Fruit fly (Drosophila melanogaster) whole organism, prepupa: ENCODE measurements around the gene CG11106.

Experiments used
- Blimp-1 ChIP-seq: fragments of 200-800 bp; sonication (Bioruptor generic); optimal IDR thresholded peaks from 3 replicates; lab custom pipeline; 2017; ENCODE audit warnings: missing biosample characterization, missing genetic modification characterization, mild to moderate bottlenecking, moderate library complexity, missing genetic modification reagents
- CG11762 ChIP-seq: fragments of 200-800 bp; sonication (Bioruptor generic); optimal IDR thresholded peaks from 3 replicates; lab custom pipeline; 2016; ENCODE audit warnings: missing biosample characterization, missing genetic modification characterization; ENCODE audit not compliant: insufficient read depth
- CG11902 ChIP-seq: fragments of 200-800 bp; sonication (Bioruptor generic); optimal IDR thresholded peaks from 3 replicates; lab custom pipeline; 2016; ENCODE audit warnings: missing biosample characterization, missing genetic modification characterization
- CG1621 ChIP-seq: fragments of 200-800 bp; sonication (Bioruptor generic); optimal IDR thresholded peaks from 3 replicates; lab custom pipeline; 2018; ENCODE audit warnings: missing biosample characterization, mild to moderate bottlenecking, missing genetic modification characterization
- CG16779 ChIP-seq: fragments of 200-800 bp; sonication (Bioruptor generic); optimal IDR thresholded peaks from 3 replicates; lab custom pipeline; 2017; ENCODE audit warnings: missing biosample characterization, mild to moderate bottlenecking, missing genetic modification characterization
- CG34406 ChIP-seq: fragments of 200-800 bp; sonication (Bioruptor generic); optimal IDR thresholded peaks from 3 replicates; lab custom pipeline; 2016; ENCODE audit warnings: missing biosample characterization, missing genetic modification characterization
- CG3919 ChIP-seq: fragments of 200-800 bp; sonication (Bioruptor generic); optimal IDR thresholded peaks from 3 replicates; lab custom pipeline; 2016; ENCODE audit warnings: missing biosample characterization, missing genetic modification characterization
- CG4318 ChIP-seq: fragments of 200-800 bp; sonication (Bioruptor generic); optimal IDR thresholded peaks from 3 replicates; lab custom pipeline; 2017; ENCODE audit warnings: missing biosample characterization, mild to moderate bottlenecking, missing genetic modification characterization
- CG6163 ChIP-seq: fragments of 200-800 bp; sonication (Bioruptor generic); IDR thresholded peaks from 3 replicates; pipeline ENCODE4 v1.3.6; 2022; ENCODE audit warnings: missing biosample characterization, missing genetic modification characterization
- CG6792 ChIP-seq: fragments of 200-800 bp; sonication (Bioruptor generic); optimal IDR thresholded peaks from 3 replicates; lab custom pipeline; 2016; ENCODE audit warnings: missing biosample characterization, missing genetic modification characterization
- CG6808 ChIP-seq: fragments of 200-800 bp; sonication (Bioruptor generic); optimal IDR thresholded peaks from 3 replicates; lab custom pipeline; 2017; ENCODE audit warnings: missing biosample characterization, missing genetic modification characterization, mild to moderate bottlenecking, moderate library complexity, missing genetic modification reagents
- CG8319 ChIP-seq: fragments of 200-800 bp; sonication (Bioruptor generic); optimal IDR thresholded peaks from 3 replicates; lab custom pipeline; 2016; ENCODE audit warnings: missing biosample characterization, missing genetic modification characterization
- CG9139 ChIP-seq: fragments of 200-800 bp; sonication (Bioruptor generic); optimal IDR thresholded peaks from 3 replicates; lab custom pipeline; 2017; ENCODE audit warnings: missing biosample characterization, mild to moderate bottlenecking, missing genetic modification characterization
- Eip75B ChIP-seq: fragments of 200-800 bp; sonication (Bioruptor generic); optimal IDR thresholded peaks from 3 replicates; lab custom pipeline; 2016; ENCODE audit warnings: missing biosample characterization, missing genetic modification characterization
- Eip93F ChIP-seq: fragments of 200-800 bp; sonication (Bioruptor generic); optimal IDR thresholded peaks from 2 replicates; lab custom pipeline; 2016; ENCODE audit warnings: missing biosample characterization, mild to moderate bottlenecking, missing genetic modification characterization
- Ets21C ChIP-seq: fragments of 200-800 bp; sonication (Bioruptor generic); optimal IDR thresholded peaks from 3 replicates; lab custom pipeline; 2016; ENCODE audit warnings: missing biosample characterization, missing genetic modification characterization
- Ets96B ChIP-seq: fragments of 200-800 bp; optimal IDR thresholded peaks from 2 replicates; lab custom pipeline; 2019; ENCODE audit warnings: missing biosample characterization, mild to moderate bottlenecking, missing genetic modification characterization, moderate library complexity
- Gug ChIP-seq: fragments of 200-800 bp; sonication (Bioruptor generic); IDR thresholded peaks from 2 replicates; pipeline ENCODE4 v1.3.6; 2022; ENCODE audit warnings: missing biosample characterization, missing genetic modification characterization
- Hr38 ChIP-seq: sonication (Bioruptor generic); optimal IDR thresholded peaks from 2 replicates; lab custom pipeline; 2016; ENCODE audit warnings: missing biosample characterization, missing genetic modification characterization
- Lpt ChIP-seq: fragments of 200-800 bp; sonication (Bioruptor generic); optimal IDR thresholded peaks from 3 replicates; lab custom pipeline; 2016; ENCODE audit warnings: missing biosample characterization, missing genetic modification characterization
- OdsH ChIP-seq: fragments of 200-800 bp; sonication (Bioruptor generic); optimal IDR thresholded peaks from 3 replicates; lab custom pipeline; 2016; ENCODE audit warnings: missing biosample characterization, missing genetic modification characterization
- Sox102F ChIP-seq: fragments of 200-800 bp; sonication (Bioruptor generic); optimal IDR thresholded peaks from 2 replicates; lab custom pipeline; 2016; ENCODE audit warnings: missing biosample characterization, mild to moderate bottlenecking, missing genetic modification characterization
- Sox15 ChIP-seq: fragments of 200-800 bp; sonication (Bioruptor generic); optimal IDR thresholded peaks from 3 replicates; lab custom pipeline; 2016; ENCODE audit warnings: missing biosample characterization, missing genetic modification characterization
- achi ChIP-seq: fragments of 200-800 bp; sonication (Bioruptor generic); optimal IDR thresholded peaks from 3 replicates; lab custom pipeline; 2016; ENCODE audit warnings: missing biosample characterization, missing genetic modification characterization
- acj6 ChIP-seq: fragments of 200-800 bp; sonication (Bioruptor generic); optimal IDR thresholded peaks from 3 replicates; lab custom pipeline; 2016; ENCODE audit warnings: missing biosample characterization, missing genetic modification characterization
- dac ChIP-seq: fragments of 200-800 bp; sonication (Bioruptor generic); optimal IDR thresholded peaks from 2 replicates; lab custom pipeline; 2017; ENCODE audit warnings: missing biosample characterization, mild to moderate bottlenecking, missing genetic modification characterization
- eg ChIP-seq: fragments of 200-800 bp; sonication (Bioruptor generic); IDR thresholded peaks from 3 replicates; pipeline ENCODE4 v1.3.6; 2022; ENCODE audit warnings: missing biosample characterization, missing genetic modification characterization
- fd59A ChIP-seq: fragments of 200-800 bp; sonication (Bioruptor generic); optimal IDR thresholded peaks from 2 replicates; lab custom pipeline; 2017; ENCODE audit warnings: missing biosample characterization, mild to moderate bottlenecking, missing genetic modification characterization, missing genetic modification reagents
- fd85E ChIP-seq: fragments of 200-800 bp; sonication (Bioruptor generic); optimal IDR thresholded peaks from 3 replicates; lab custom pipeline; 2016; ENCODE audit warnings: missing biosample characterization, missing genetic modification characterization
- fkh ChIP-seq: fragments of 200-800 bp; sonication (Bioruptor generic); optimal IDR thresholded peaks from 3 replicates; lab custom pipeline; 2017; ENCODE audit warnings: missing biosample characterization, mild to moderate bottlenecking, missing genetic modification characterization, moderate library complexity
- lz ChIP-seq: fragments of 200-800 bp; sonication (Bioruptor generic); optimal IDR thresholded peaks from 3 replicates; lab custom pipeline; 2016; ENCODE audit warnings: missing biosample characterization, missing genetic modification characterization
- net ChIP-seq: fragments of 200-800 bp; sonication (Bioruptor generic); optimal IDR thresholded peaks from 3 replicates; lab custom pipeline; 2016; ENCODE audit warnings: missing biosample characterization, missing genetic modification characterization
- pdm3 ChIP-seq: fragments of 200-800 bp; sonication (Bioruptor generic); optimal IDR thresholded peaks from 3 replicates; lab custom pipeline; 2016; ENCODE audit warnings: missing biosample characterization, missing genetic modification characterization
- ss ChIP-seq, 2 experiments: fragments of 200-800 bp; sonication (Bioruptor generic); optimal IDR thresholded peaks; 2 replicates in 1 of 2; 3 replicates in 1 of 2; lab custom pipeline; 2017 to 2018; ENCODE audit warnings: mild to moderate bottlenecking in 2 of 2, missing biosample characterization in 2 of 2, missing genetic modification characterization in 2 of 2, moderate library complexity in 1 of 2
- svp ChIP-seq: fragments of 200-800 bp; sonication (Bioruptor generic); peaks from one replicate; lab custom pipeline; 2016; ENCODE audit warnings: missing biosample characterization, missing genetic modification characterization
- vri ChIP-seq: fragments of 200-800 bp; sonication (Bioruptor generic); optimal IDR thresholded peaks from 3 replicates; lab custom pipeline; 2016; ENCODE audit warnings: missing biosample characterization, mild to moderate bottlenecking, missing genetic modification characterization

The CG11106 gene

DNA sequence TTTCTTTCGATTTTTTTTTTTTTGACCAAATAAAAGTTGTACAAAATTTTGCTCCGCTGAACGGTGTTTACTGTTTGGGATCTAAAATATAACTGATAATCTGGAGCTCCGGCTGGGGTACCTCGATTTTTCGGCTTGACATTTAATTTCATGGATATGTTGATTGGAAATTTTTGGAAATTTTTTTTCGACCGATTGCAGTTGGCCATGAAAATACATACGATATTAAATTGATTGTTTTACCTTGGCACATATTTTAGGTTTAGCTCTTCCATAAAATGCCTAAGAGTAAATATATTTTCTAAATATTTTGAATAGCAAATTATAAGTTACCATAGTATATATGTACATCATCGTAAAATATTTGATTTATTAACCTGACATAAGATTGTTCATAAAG, 31.5 kb upstream of the CG11106 start, which contains the start of gene CG1394:
TSS of gene CG1394 (minus strand) at position 101 of the 400 bp plus-strand sequence.
- TF ChIP-seq pdm3, result no peak
- no peak for TF ChIP-seq Blimp-1 (GFP tag; lab: Kevin White, UChicago)
- no peak for TF ChIP-seq Sox102F

DNA sequence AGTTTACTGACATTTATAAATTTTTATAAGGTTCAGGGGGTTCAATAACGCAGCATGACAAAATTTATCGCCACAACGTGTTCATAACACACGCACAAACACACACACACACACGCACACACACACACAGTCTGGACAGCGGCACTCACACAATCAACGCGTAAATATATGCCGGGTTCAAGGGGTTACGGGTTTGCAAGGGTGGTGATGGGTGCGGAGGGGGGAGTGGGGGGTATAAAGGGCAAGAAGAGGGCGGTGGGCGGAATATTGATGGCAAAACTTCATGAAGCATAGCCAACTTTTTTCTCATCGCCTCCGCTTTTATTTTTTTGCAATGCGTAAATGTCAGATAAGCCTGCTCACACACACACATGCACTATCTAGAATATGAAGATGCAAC, 26.0 kb upstream of the CG11106 start:
- no peak for TF ChIP-seq Lpt (GFP tag; lab: Kevin White, UChicago)
- TF ChIP-seq svp, result peak; percentile 23

- TF ChIP-seq CG11762 (GFP tag; lab: Kevin White, UChicago), result no peak
- TF ChIP-seq Eip75B (GFP tag; lab: Kevin White, UChicago), result no peak
- no peak for TF ChIP-seq ss (GFP tag; optimal IDR thresholded peaks at IDR 0.05; lab: Kevin White, UChicago)
- no peak for TF ChIP-seq Sox102F
- TF ChIP-seq Sox15 (GFP tag; lab: Kevin White, UChicago), result no peak
- no peak for TF ChIP-seq Gug
- no peak for TF ChIP-seq vri (GFP tag; lab: Kevin White, UChicago)
- no peak for TF ChIP-seq dac (GFP tag; lab: Kevin White, UChicago)
- TF ChIP-seq fkh (GFP tag; lab: Kevin White, UChicago), result no peak
- TF ChIP-seq CG1621 (tag; lab: Kevin White, UChicago), result no peak
- no peak for TF ChIP-seq Ets96B (tag; lab: Kevin White, UChicago)
- no peak for TF ChIP-seq CG34406 (GFP tag; lab: Kevin White, UChicago)
- no peak for TF ChIP-seq CG4318 (GFP tag; lab: Kevin White, UChicago)
- TF ChIP-seq Ets21C (GFP tag; lab: Kevin White, UChicago), result no peak
- no peak for TF ChIP-seq CG8319 (GFP tag; lab: Kevin White, UChicago)
- no peak for TF ChIP-seq CG9139 (GFP tag; lab: Kevin White, UChicago)
- no peak for TF ChIP-seq acj6 (GFP tag; lab: Kevin White, UChicago)
- no peak for TF ChIP-seq fd85E (GFP tag; lab: Kevin White, UChicago)
Observed at dm6 chrX:11182631-11183030, 19.4 kb upstream of the CG11106 start, which contains the start of gene CG15200. TSS of gene CG15200 (plus strand) at chrX:11182931.

DNA sequence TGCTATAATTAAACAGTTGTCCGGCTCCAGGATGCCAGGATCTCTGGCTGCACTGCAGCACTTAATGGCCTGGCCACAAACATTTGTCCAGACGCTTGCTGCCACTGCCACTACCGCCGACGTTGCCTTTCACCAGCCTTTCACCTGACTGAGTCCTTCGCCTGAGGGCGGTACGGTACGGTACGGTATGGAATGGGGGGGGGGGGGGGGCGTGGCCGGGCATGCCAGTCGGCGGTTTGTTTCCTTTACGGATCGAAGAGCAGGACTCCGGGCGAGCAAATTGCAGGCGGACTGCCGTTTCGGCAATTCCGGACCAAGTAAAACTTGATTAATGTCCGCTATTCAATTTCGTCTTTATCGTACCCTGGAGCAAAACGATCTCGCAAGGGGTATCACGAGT, 1.1 kb downstream of the CG11106 start:
- no peak for TF ChIP-seq CG9139 (GFP tag; lab: Kevin White, UChicago)
- no peak for TF ChIP-seq Eip75B (GFP tag; lab: Kevin White, UChicago)
- no peak for TF ChIP-seq svp
- no peak for TF ChIP-seq CG3919
- no peak for TF ChIP-seq achi (GFP tag; lab: Kevin White, UChicago)
- TF ChIP-seq Hr38, result no peak
- TF ChIP-seq CG6163 (GFP tag; lab: Robert Waterston, UW), result no peak
- no peak for TF ChIP-seq eg (GFP tag; lab: Robert Waterston, UW)
- TF ChIP-seq CG11762 (GFP tag; lab: Kevin White, UChicago), result no peak
- TF ChIP-seq Eip93F (GFP tag; lab: Kevin White, UChicago), result no peak
- TF ChIP-seq dac (GFP tag; lab: Kevin White, UChicago), result no peak
- TF ChIP-seq OdsH (GFP tag; lab: Kevin White, UChicago), result no peak
- no peak for TF ChIP-seq fkh (GFP tag; lab: Kevin White, UChicago)
- no peak for TF ChIP-seq Gug
- no peak for TF ChIP-seq Lpt (GFP tag; lab: Kevin White, UChicago)
- no peak for TF ChIP-seq Ets21C (GFP tag; lab: Kevin White, UChicago)
- no peak for TF ChIP-seq CG34406 (GFP tag; lab: Kevin White, UChicago)
- TF ChIP-seq fd59A (GFP tag; lab: Kevin White, UChicago), result no peak
- TF ChIP-seq pdm3, result no peak
- no peak for TF ChIP-seq CG6792 (GFP tag; lab: Kevin White, UChicago)

DNA sequence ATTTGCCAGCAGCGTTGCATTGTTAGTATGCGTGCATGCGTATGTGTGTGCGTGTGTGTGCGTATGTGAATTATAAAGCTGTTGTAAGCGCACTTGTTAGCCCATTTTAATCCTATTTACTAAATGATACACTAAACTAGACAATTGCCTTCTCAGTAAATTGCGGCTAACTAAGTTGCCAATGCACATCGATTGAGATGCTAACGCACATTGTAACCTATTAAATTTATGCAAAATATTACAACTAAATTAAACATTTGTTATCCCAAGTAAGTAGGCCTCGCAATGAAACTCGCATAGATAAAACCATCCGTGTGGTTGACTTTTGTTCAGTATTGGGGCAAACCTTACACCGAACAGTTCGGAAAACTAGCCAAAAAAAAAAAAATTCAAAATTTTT, 45.9 kb downstream of the CG11106 start, which contains the start of gene CG15198:
TSS of gene CG15198 (plus strand) at position 301 of the 400 bp plus-strand sequence.
- TF ChIP-seq CG11762 (GFP tag; lab: Kevin White, UChicago), result no peak
- TF ChIP-seq lz (GFP tag; lab: Kevin White, UChicago), result no peak
- TF ChIP-seq CG11902 (GFP tag; lab: Kevin White, UChicago), result no peak
- TF ChIP-seq vri (GFP tag; lab: Kevin White, UChicago), result no peak
- TF ChIP-seq Ets96B (tag; lab: Kevin White, UChicago), result no peak
- TF ChIP-seq CG6808 (GFP tag; lab: Kevin White, UChicago), result no peak
- TF ChIP-seq CG16779 (tag; lab: Kevin White, UChicago), result no peak
- TF ChIP-seq net, result no peak
